Fruit fly (Drosophila melanogaster) whole organism, embryonic: ENCODE results near the gene Shal.
A peak's percentile ranks its signal among the peaks of the same experiment; 100 is the strongest.

Experiments used
- Aef1 ChIP-seq: fragments of 200-800 bp; sonication (Bioruptor generic); IDR thresholded peaks from 3 replicates; pipeline ENCODE4 v1.3.6; 2022; ENCODE audit warnings: missing biosample characterization, missing genetic modification characterization
- BEAF-32 ChIP-seq: fragments of 200-800 bp; sonication (Bioruptor generic); optimal IDR thresholded peaks from 3 replicates; lab custom pipeline; 2017; ENCODE audit warnings: missing biosample characterization, missing genetic modification characterization, mild to moderate bottlenecking, moderate library complexity, missing genetic modification reagents
- CG11085 ChIP-seq: fragments of 200-800 bp; sonication (Bioruptor generic); IDR thresholded peaks from 2 replicates; pipeline ENCODE4 v1.3.6; 2022; ENCODE audit warnings: missing biosample characterization, missing genetic modification characterization
- CG1233 ChIP-seq: fragments of 200-800 bp; sonication (Bioruptor generic); optimal IDR thresholded peaks from 4 replicates; lab custom pipeline; 2018; ENCODE audit warnings: missing biosample characterization, mild to moderate bottlenecking, missing genetic modification characterization
- CG12659 ChIP-seq: fragments of 200-800 bp; sonication (Bioruptor generic); optimal IDR thresholded peaks from 3 replicates; lab custom pipeline; 2017; ENCODE audit warnings: mild to moderate bottlenecking, missing biosample characterization, missing genetic modification reagents, missing genetic modification characterization
- CG12769 ChIP-seq: fragments of 200-800 bp; sonication (Bioruptor generic); optimal IDR thresholded peaks from 2 replicates; lab custom pipeline; 2019; ENCODE audit warnings: missing biosample characterization, mild to moderate bottlenecking, missing genetic modification characterization, moderate library complexity
- CG13296 ChIP-seq: fragments of 200-800 bp; sonication (Bioruptor generic); optimal IDR thresholded peaks from 3 replicates; lab custom pipeline; 2018; ENCODE audit warnings: missing biosample characterization, mild to moderate bottlenecking, missing genetic modification characterization
- CG1529 ChIP-seq: fragments of 200-800 bp; sonication (Bioruptor generic); optimal IDR thresholded peaks from 3 replicates; lab custom pipeline; 2018; ENCODE audit warnings: missing biosample characterization, missing genetic modification characterization
- CG17186 ChIP-seq: fragments of 200-800 bp; sonication (Bioruptor generic); optimal IDR thresholded peaks from 3 replicates; lab custom pipeline; 2017; ENCODE audit warnings: missing biosample characterization, missing genetic modification reagents, missing genetic modification characterization
- CG18262 ChIP-seq: fragments of 200-800 bp; optimal IDR thresholded peaks from 3 replicates; lab custom pipeline; 2019; ENCODE audit warnings: missing biosample characterization, mild to moderate bottlenecking, missing genetic modification characterization, moderate library complexity
- CG2199 ChIP-seq: fragments of 200-800 bp; sonication (Bioruptor generic); IDR thresholded peaks from 3 replicates; pipeline ENCODE4 v1.3.6; 2022; ENCODE audit warnings: missing biosample characterization, missing genetic modification characterization
- CG2875 ChIP-seq: fragments of 200-800 bp; sonication (Bioruptor generic); optimal IDR thresholded peaks from 2 replicates; lab custom pipeline; 2017; ENCODE audit warnings: missing biosample characterization, mild to moderate bottlenecking, missing genetic modification characterization, missing genetic modification reagents
- CG30431 ChIP-seq: fragments of 200-800 bp; sonication (Bioruptor generic); optimal IDR thresholded peaks from 2 replicates; lab custom pipeline; 2017; ENCODE audit warnings: missing biosample characterization, missing genetic modification characterization
- CG4328 ChIP-seq: fragments of 200-800 bp; sonication (Bioruptor generic); optimal IDR thresholded peaks from 3 replicates; lab custom pipeline; 2017; ENCODE audit warnings: missing biosample characterization, missing genetic modification reagents, missing genetic modification characterization
- CG5245 ChIP-seq: fragments of 200-800 bp; sonication (Bioruptor generic); optimal IDR thresholded peaks from 3 replicates; lab custom pipeline; 2016; ENCODE audit warnings: missing biosample characterization, missing genetic modification characterization
- CG7271 ChIP-seq: fragments of 200-800 bp; sonication (Bioruptor generic); optimal IDR thresholded peaks from 2 replicates; lab custom pipeline; 2018; ENCODE audit warnings: missing biosample characterization, mild to moderate bottlenecking, missing genetic modification characterization, moderate library complexity
- CG7372 ChIP-seq: fragments of 200-800 bp; sonication (Bioruptor generic); IDR thresholded peaks from 2 replicates; pipeline ENCODE4 v1.3.6; 2022; ENCODE audit warnings: missing biosample characterization, missing genetic modification characterization
- CG7963 ChIP-seq: fragments of 200-800 bp; sonication (Bioruptor generic); IDR thresholded peaks from 3 replicates; pipeline ENCODE4 v1.3.6; 2022; ENCODE audit warnings: missing biosample characterization, missing genetic modification characterization; ENCODE audit not compliant: partially characterized antibody
- CG8924 ChIP-seq: fragments of 200-800 bp; optimal IDR thresholded peaks from 3 replicates; lab custom pipeline; 2019; ENCODE audit warnings: missing biosample characterization, mild to moderate bottlenecking, missing genetic modification characterization, moderate library complexity
- CG9876 ChIP-seq: fragments of 200-800 bp; sonication (Bioruptor generic); optimal IDR thresholded peaks from 2 replicates; lab custom pipeline; 2016; ENCODE audit warnings: missing biosample characterization, missing genetic modification characterization
- Chrac-16 ChIP-seq: fragments of 200-800 bp; sonication (Bioruptor generic); optimal IDR thresholded peaks from 3 replicates; lab custom pipeline; 2016; ENCODE audit warnings: missing biosample characterization, missing genetic modification characterization
- Dek ChIP-seq: fragments of 200-800 bp; sonication (Bioruptor generic); optimal IDR thresholded peaks from 3 replicates; lab custom pipeline; 2019; ENCODE audit warnings: missing biosample characterization, mild to moderate bottlenecking, missing genetic modification characterization, moderate library complexity
- Doc3 ChIP-seq: fragments of 200-800 bp; sonication (Bioruptor generic); IDR thresholded peaks from 3 replicates; pipeline ENCODE4 v1.3.6; 2022; ENCODE audit warnings: missing biosample characterization, missing genetic modification characterization; ENCODE audit not compliant: partially characterized antibody
- Dp ChIP-seq: fragments of 200-800 bp; sonication (Bioruptor generic); optimal IDR thresholded peaks from 2 replicates; lab custom pipeline; 2018; ENCODE audit warnings: missing biosample characterization, mild to moderate bottlenecking, missing genetic modification characterization, moderate library complexity
- Elba2 ChIP-seq: fragments of 200-800 bp; sonication (Bioruptor generic); optimal IDR thresholded peaks from 3 replicates; lab custom pipeline; 2016; ENCODE audit warnings: missing biosample characterization, missing genetic modification characterization
- Ets65A ChIP-seq: fragments of 200-800 bp; sonication (Bioruptor generic); peaks from one replicate; lab custom pipeline; 2016; ENCODE audit warnings: missing biosample characterization, missing genetic modification characterization
- Fer1 ChIP-seq: fragments of 200-800 bp; sonication (Bioruptor generic); optimal IDR thresholded peaks from 2 replicates; lab custom pipeline; 2017; ENCODE audit warnings: missing biosample characterization, mild to moderate bottlenecking, missing genetic modification characterization
- HmgZ ChIP-seq: fragments of 200-800 bp; sonication (Bioruptor generic); optimal IDR thresholded peaks from 2 replicates; lab custom pipeline; 2018; ENCODE audit warnings: missing biosample characterization, mild to moderate bottlenecking, missing genetic modification characterization
- Hr3 ChIP-seq: fragments of 200-800 bp; sonication (Bioruptor generic); optimal IDR thresholded peaks from 3 replicates; lab custom pipeline; 2016; ENCODE audit warnings: missing biosample characterization, missing genetic modification characterization
- MTF-1 ChIP-seq: fragments of 200-800 bp; sonication (Bioruptor generic); optimal IDR thresholded peaks from 2 replicates; lab custom pipeline; 2018; ENCODE audit warnings: missing biosample characterization, mild to moderate bottlenecking, missing genetic modification characterization, borderline replicate concordance
- Mad ChIP-seq: fragments of 200-800 bp; sonication (Bioruptor generic); optimal IDR thresholded peaks from 2 replicates; lab custom pipeline; 2016; ENCODE audit warnings: missing biosample characterization, missing genetic modification characterization
- Ravus ChIP-seq: fragments of 200-800 bp; sonication (Bioruptor generic); IDR thresholded peaks from 2 replicates; pipeline ENCODE4 v1.3.6; 2022; ENCODE audit warnings: missing biosample characterization, missing genetic modification characterization
- Scr ChIP-seq: fragments of 200-800 bp; sonication (Bioruptor generic); IDR thresholded peaks from 2 replicates; pipeline ENCODE4 v1.3.6; 2022; ENCODE audit warnings: missing biosample characterization, missing genetic modification characterization; ENCODE audit not compliant: partially characterized antibody
- Sry-β ChIP-seq: fragments of 200-800 bp; sonication (Bioruptor generic); optimal IDR thresholded peaks from 2 replicates; lab custom pipeline; 2018; ENCODE audit warnings: missing biosample characterization, mild to moderate bottlenecking, missing genetic modification characterization, moderate library complexity
- bab2 ChIP-seq: fragments of 200-800 bp; sonication (Bioruptor generic); optimal IDR thresholded peaks from 2 replicates; lab custom pipeline; 2016; ENCODE audit warnings: missing biosample characterization, missing genetic modification characterization
- fd3F ChIP-seq: fragments of 200-800 bp; sonication (Bioruptor generic); optimal IDR thresholded peaks from 2 replicates; lab custom pipeline; 2018; ENCODE audit warnings: missing biosample characterization, mild to moderate bottlenecking, missing genetic modification characterization, moderate library complexity
- gsb ChIP-seq: fragments of 200-800 bp; sonication (Bioruptor generic); IDR thresholded peaks from 2 replicates; pipeline ENCODE4 v1.3.6; 2022; ENCODE audit warnings: missing biosample characterization, missing genetic modification characterization
- hb ChIP-seq: fragments of 200-800 bp; sonication (Bioruptor generic); IDR thresholded peaks from 3 replicates; pipeline ENCODE4 v1.3.6; 2022; ENCODE audit warnings: missing biosample characterization, missing genetic modification characterization; ENCODE audit not compliant: partially characterized antibody
- jing ChIP-seq: fragments of 200-800 bp; sonication (Bioruptor generic); optimal IDR thresholded peaks from 2 replicates; lab custom pipeline; 2018; ENCODE audit warnings: missing biosample characterization, mild to moderate bottlenecking, missing genetic modification characterization
- lbe ChIP-seq: fragments of 200-800 bp; sonication (Bioruptor generic); optimal IDR thresholded peaks from 2 replicates; lab custom pipeline; 2016; ENCODE audit warnings: missing biosample characterization, mild to moderate bottlenecking, missing genetic modification characterization
- mam ChIP-seq: fragments of 200-800 bp; sonication (Bioruptor generic); optimal IDR thresholded peaks from 3 replicates; lab custom pipeline; 2016; ENCODE audit warnings: missing biosample characterization, missing genetic modification characterization
- mirr ChIP-seq: fragments of 200-800 bp; sonication (Bioruptor generic); optimal IDR thresholded peaks from 3 replicates; lab custom pipeline; 2018; ENCODE audit warnings: missing biosample characterization, mild to moderate bottlenecking, missing genetic modification characterization
- nerfin-2 ChIP-seq: fragments of 200-800 bp; sonication (Bioruptor generic); IDR thresholded peaks from 2 replicates; pipeline ENCODE4 v1.3.6; 2022; ENCODE audit warnings: missing biosample characterization, missing genetic modification characterization; ENCODE audit not compliant: partially characterized antibody
- onecut ChIP-seq: fragments of 200-800 bp; sonication (Bioruptor generic); IDR thresholded peaks from 2 replicates; pipeline ENCODE4 v1.3.6; 2022; ENCODE audit warnings: missing biosample characterization, missing genetic modification characterization
- pnt ChIP-seq: fragments of 200-800 bp; sonication (Bioruptor generic); optimal IDR thresholded peaks from 3 replicates; lab custom pipeline; 2016; ENCODE audit warnings: missing biosample characterization, missing genetic modification characterization
- pzg ChIP-seq: fragments of 200-800 bp; sonication (Bioruptor generic); optimal IDR thresholded peaks from 3 replicates; lab custom pipeline; 2018; ENCODE audit warnings: missing biosample characterization, mild to moderate bottlenecking, missing genetic modification characterization, moderate library complexity
- sim ChIP-seq: fragments of 200-800 bp; sonication (Bioruptor generic); IDR thresholded peaks from 2 replicates; pipeline ENCODE4 v1.3.6; 2022; ENCODE audit warnings: missing biosample characterization, missing genetic modification characterization
- so ChIP-seq: fragments of 200-800 bp; sonication (Bioruptor generic); IDR thresholded peaks from 3 replicates; pipeline ENCODE4 v1.3.6; 2022; ENCODE audit warnings: missing biosample characterization, missing genetic modification characterization
- tup ChIP-seq: fragments of 200-800 bp; sonication (Bioruptor generic); optimal IDR thresholded peaks from 2 replicates; lab custom pipeline; 2016; ENCODE audit warnings: missing biosample characterization, mild to moderate bottlenecking, missing genetic modification characterization, moderate library complexity
- wor ChIP-seq: fragments of 200-800 bp; sonication (Bioruptor generic); IDR thresholded peaks from 2 replicates; pipeline ENCODE4 v1.3.6; 2022; ENCODE audit warnings: missing biosample characterization, missing genetic modification characterization
- zfh2 ChIP-seq: fragments of 200-800 bp; sonication (Bioruptor generic); optimal IDR thresholded peaks from 2 replicates; lab custom pipeline; 2016; ENCODE audit warnings: missing biosample characterization, missing genetic modification characterization

The Shal gene

DNA sequence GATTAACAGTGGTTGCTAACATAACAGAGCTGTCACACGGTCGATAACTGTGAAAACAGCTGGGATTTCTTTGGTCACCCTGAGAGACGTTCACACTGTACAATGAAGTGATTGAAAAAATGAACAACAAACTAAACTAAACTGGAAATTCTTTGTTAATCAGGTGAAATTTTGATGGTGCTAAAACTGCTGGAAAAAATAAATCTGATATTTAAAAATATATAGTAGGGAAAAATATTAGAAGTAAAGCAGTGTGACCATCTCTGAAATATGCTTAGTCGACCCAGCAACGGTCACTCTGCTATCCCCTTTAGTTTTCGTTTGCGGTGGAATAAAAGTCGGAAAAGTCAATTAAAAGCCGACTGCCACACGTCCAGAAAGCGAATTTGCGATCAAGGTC lies 1.6 kb upstream of the Shal start, which contains the start of the genes CG9231 and CG9330 (continued):
- TF ChIP-seq hb (GFP tag; lab: Robert Waterston, UW) (no peak), Ravus (GFP tag; lab: Robert Waterston, UW) (no peak), Doc3 (GFP tag; lab: Robert Waterston, UW) (no peak), bab2 (GFP tag; lab: Kevin White, UChicago) (no peak), Dek (no peak), sim (GFP tag; lab: Robert Waterston, UW) (no peak), gsb (GFP tag; lab: Robert Waterston, UW) (no peak), CG1233 (GFP tag; lab: Kevin White, UChicago) (no peak), so (no peak), CG7372 (GFP tag; lab: Robert Waterston, UW) (no peak), CG2875 (GFP tag; lab: Kevin White, UChicago) (no peak), mirr (GFP tag; lab: Kevin White, UChicago) (no peak), lbe (peak; percentile 67), pnt (GFP tag; lab: Kevin White, UChicago) (no peak), CG18262 (peak; percentile 50), wor (GFP tag; lab: Robert Waterston, UW) (no peak), CG9876 (GFP tag; lab: Kevin White, UChicago) (no peak), HmgZ (tag; lab: Kevin White, UChicago) (peak; percentile 56), mam (GFP tag; lab: Kevin White, UChicago) (peak; percentile 2), CG13296 (GFP tag; lab: Kevin White, UChicago) (no peak), CG17186 (GFP tag; lab: Kevin White, UChicago) (peak; percentile 40), Mad (no peak), CG12659 (GFP tag; lab: Kevin White, UChicago) (peak; percentile 84), Aef1 (no peak), BEAF-32 (peak; percentile 48), onecut (peak; percentile 37; the same call in 1 of the 2 replicates), Dp (GFP tag; lab: Kevin White, UChicago) (peak; percentile 39), CG12769 (tag; lab: Kevin White, UChicago) (peak; percentile 51), pzg (GFP tag; lab: Kevin White, UChicago) (peak; percentile 75), fd3F (GFP tag; lab: Kevin White, UChicago) (no peak), Ets65A (GFP tag; lab: Kevin White, UChicago) (peak; percentile 55), Chrac-16 (GFP tag; lab: Kevin White, UChicago) (no peak), tup (GFP tag; lab: Kevin White, UChicago) (no peak), jing (GFP tag; lab: Kevin White, UChicago) (no peak), CG5245 (GFP tag; lab: Kevin White, UChicago) (no peak), Fer1 (GFP tag; lab: Kevin White, UChicago) (peak; percentile 10), zfh2 (GFP tag; lab: Kevin White, UChicago) (no peak), MTF-1 (GFP tag; lab: Kevin White, UChicago) (no peak), CG7271 (no peak), Sry-β (GFP tag; lab: Kevin White, UChicago) (no peak), CG1529 (no peak), Scr (peak; percentile 29; the same call in 1 of the 2 replicates), CG2199 (GFP tag; lab: Robert Waterston, UW) (no peak), nerfin-2 (GFP tag; lab: Robert Waterston, UW) (no peak), CG30431 (GFP tag; lab: Kevin White, UChicago) (no peak), CG4328 (GFP tag; lab: Kevin White, UChicago) (no peak), CG7963 (GFP tag; lab: Robert Waterston, UW) (no peak), Hr3 (no peak), Elba2 (GFP tag; lab: Kevin White, UChicago) (peak; percentile 45), CG8924 (tag; lab: Kevin White, UChicago) (peak; percentile 3), CG11085 (GFP tag; lab: Robert Waterston, UW) (no peak)
